Worm (Caenorhabditis elegans): ENCODE results near the gene clec-175.

clec-175 gene

ce11 chrIV:4470885-4471772 lies 49.0 kb downstream of the clec-175 start:
- TF ChIP-seq ztf-23 (GFP tag; IDR thresholded peaks at IDR 0.05): no peak
- no peak for TF ChIP-seq ref-1 (GFP tag; conservative IDR thresholded peaks at IDR 0.05)
- TF ChIP-seq med-1 (GFP tag; optimal IDR thresholded peaks at IDR 0.05; ENCODE audit: insufficient read depth): no peak
- TF ChIP-seq cog-1 (tag; optimal IDR thresholded peaks at IDR 0.05): no peak
- no peak for TF ChIP-seq flt-1 (GFP tag; IDR thresholded peaks at IDR 0.05)

DNA sequence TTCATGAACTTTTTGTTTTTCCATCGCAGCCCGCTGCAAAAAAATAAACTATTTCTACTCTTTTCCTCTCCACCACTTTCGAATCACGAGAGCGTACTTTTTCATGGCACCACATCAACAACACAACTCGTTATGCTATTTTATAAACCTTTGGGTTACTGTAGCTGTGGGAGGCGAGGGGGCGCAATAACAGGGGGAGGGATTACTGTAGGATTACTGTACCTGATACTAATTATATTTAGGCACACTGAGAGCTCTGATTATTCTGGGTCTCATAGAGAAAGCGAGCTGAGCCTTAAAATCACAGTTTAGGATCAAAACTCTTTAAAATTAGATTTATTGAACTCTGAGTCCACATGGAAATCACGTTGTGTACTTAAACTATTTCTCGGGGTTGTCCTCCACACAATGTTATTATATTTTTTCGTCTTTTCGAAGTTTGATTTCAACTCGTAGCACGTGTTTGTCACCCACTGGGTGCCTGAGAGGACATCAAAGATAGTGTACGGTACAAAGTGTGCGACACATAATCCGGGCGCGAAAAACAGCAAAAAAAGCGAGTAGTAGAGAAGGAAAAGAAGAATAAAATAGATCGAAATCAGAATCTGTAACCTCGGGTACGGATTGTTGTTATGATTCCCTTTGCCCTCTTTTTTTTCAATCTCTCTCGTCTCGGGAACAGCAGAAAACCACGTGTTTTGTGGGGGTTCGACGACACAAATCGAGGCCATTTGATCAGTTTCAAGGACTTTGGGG lies 50.5 kb downstream of the clec-175 start:
- no peak for TF ChIP-seq ztf-23 (GFP tag; IDR thresholded peaks at IDR 0.05)

DNA sequence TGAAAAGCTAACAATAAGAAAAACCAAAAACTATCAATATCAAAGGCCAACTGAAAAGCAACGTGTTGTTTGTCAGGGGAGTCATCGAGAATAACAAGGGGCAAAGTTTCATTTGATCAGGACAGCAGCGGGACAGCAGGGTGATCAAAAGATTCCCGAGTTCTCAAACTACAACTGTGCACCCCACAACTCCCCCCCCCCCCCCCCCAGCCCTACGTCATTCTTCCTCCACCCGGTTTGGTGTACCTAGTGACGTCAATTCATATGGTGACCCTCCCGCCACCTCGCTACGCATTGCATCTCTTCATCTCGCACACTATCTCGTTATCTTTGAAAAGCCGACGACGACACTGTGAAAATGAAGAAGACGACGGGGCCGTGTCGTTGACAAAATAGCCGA lies 51.6 kb downstream of the clec-175 start:
- TF ChIP-seq ref-1 (GFP tag; conservative IDR thresholded peaks at IDR 0.05) (no peak), ztf-29 (GFP tag; IDR thresholded peaks at IDR 0.05) (no peak), T22C8.4 (GFP tag; IDR thresholded peaks at IDR 0.05) (no peak), cog-1 (tag; optimal IDR thresholded peaks at IDR 0.05) (no peak), med-1 (GFP tag; optimal IDR thresholded peaks at IDR 0.05; ENCODE audit: insufficient read depth) (no peak), klf-2 (GFP tag; conservative IDR thresholded peaks at IDR 0.05) (no peak), ztf-23 (GFP tag; IDR thresholded peaks at IDR 0.05) (no peak), flt-1 (GFP tag; IDR thresholded peaks at IDR 0.05) (no peak), tab-1 (GFP tag; IDR thresholded peaks at IDR 0.05) (no peak)

DNA sequence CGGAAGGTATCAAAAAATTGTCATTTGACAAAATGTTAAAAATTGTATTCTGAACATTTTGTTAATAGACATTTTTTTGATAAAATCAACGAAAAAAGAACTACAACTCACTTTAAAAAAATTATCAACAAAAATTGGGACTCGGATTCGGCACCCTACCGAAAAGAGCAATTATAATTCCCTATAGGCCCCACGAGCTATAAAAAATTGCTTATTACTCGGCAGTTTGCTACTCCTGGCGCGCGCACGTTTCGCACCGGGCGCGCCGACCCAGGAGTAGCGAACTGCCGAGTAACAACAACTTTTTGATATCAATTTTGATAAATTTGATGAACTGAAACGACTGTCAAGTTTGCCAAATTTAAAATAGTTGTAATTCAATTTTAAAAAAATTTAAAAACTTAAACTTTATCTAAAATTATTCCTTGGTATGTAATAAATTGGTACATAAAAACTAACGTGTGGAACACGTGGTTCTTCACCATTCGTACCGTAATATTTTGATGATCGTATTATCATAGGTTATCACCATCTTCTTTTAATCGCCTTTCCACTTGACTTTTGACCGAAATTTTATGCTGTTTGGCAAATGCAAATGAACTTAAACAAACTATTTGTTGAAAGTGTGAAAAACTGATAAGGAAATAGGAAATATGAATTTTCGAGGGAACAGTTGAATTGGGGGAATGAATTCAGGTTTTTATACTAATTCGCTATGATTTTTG lies 53.4 kb downstream of the clec-175 start:
- TF ChIP-seq med-1 (GFP tag; optimal IDR thresholded peaks at IDR 0.05; ENCODE audit: insufficient read depth) (no peak), klf-2 (GFP tag; conservative IDR thresholded peaks at IDR 0.05) (no peak), T22C8.4 (GFP tag; IDR thresholded peaks at IDR 0.05) (no peak), tab-1 (GFP tag; IDR thresholded peaks at IDR 0.05) (no peak)
